Fruit fly (Drosophila melanogaster) whole organism, wandering third instar larva: Measurements from ENCODE around the gene CG17726.

ENCODE experiments used
- Abd-B ChIP-seq: fragments of >200 bp; optimal IDR thresholded peaks from 2 replicates; lab custom pipeline; 2017; ENCODE audit warnings: missing biosample characterization, missing genetic modification characterization
- Dif ChIP-seq: fragments of 200-275, 200-300 bp; sonication (Bioruptor generic); optimal IDR thresholded peaks from 2 replicates; lab custom pipeline; 2018; ENCODE audit warnings: missing biosample characterization, missing genetic modification characterization; ENCODE audit not compliant: partially characterized antibody
- GATAd ChIP-seq: sonication (Bioruptor generic); optimal IDR thresholded peaks from 2 replicates; lab custom pipeline; 2016; ENCODE audit warnings: missing biosample characterization, missing genetic modification characterization
- brk ChIP-seq: fragments of 200-800 bp; sonication (Bioruptor generic); optimal IDR thresholded peaks from 2 replicates; lab custom pipeline; 2016; ENCODE audit warnings: missing biosample characterization, mild to moderate bottlenecking, missing genetic modification characterization
- dl ChIP-seq, 2 experiments: fragments of 175-275, 200-275 bp in 1 of 2; fragments of 200-275 bp in 1 of 2; sonication (Bioruptor generic); optimal IDR thresholded peaks; lab custom pipeline; 2018; ENCODE audit warnings: mild to moderate bottlenecking in 2 of 2, missing biosample characterization in 2 of 2, missing genetic modification characterization in 2 of 2, moderate library complexity in 2 of 2; ENCODE audit not compliant: partially characterized antibody in 2 of 2, insufficient read depth in 1 of 2
- ey ChIP-seq: fragments of 200-800 bp; sonication (Bioruptor generic); optimal IDR thresholded peaks from 2 replicates; lab custom pipeline; 2016; ENCODE audit warnings: missing biosample characterization, missing genetic modification characterization
- fru ChIP-seq: fragments of 200-800 bp; sonication (Bioruptor generic); optimal IDR thresholded peaks from 3 replicates; lab custom pipeline; 2016; ENCODE audit warnings: missing biosample characterization, mild to moderate bottlenecking, missing genetic modification characterization
- jim ChIP-seq: fragments of 175-275, 200-325 bp; sonication (Bioruptor generic); optimal IDR thresholded peaks from 2 replicates; lab custom pipeline; 2016; ENCODE audit warnings: missing biosample characterization, mild to moderate bottlenecking, missing genetic modification characterization
- lola ChIP-seq: fragments of >200 bp; optimal IDR thresholded peaks from 2 replicates; lab custom pipeline; 2017; ENCODE audit warnings: missing biosample characterization, missing genetic modification characterization
- psq ChIP-seq: fragments of 200-800 bp; sonication (Bioruptor generic); optimal IDR thresholded peaks from 3 replicates; lab custom pipeline; 2017; ENCODE audit warnings: missing biosample characterization, mild to moderate bottlenecking, missing genetic modification characterization, moderate library complexity
- usp ChIP-seq: fragments of >200 bp; optimal IDR thresholded peaks from 2 replicates; lab custom pipeline; 2017; ENCODE audit warnings: missing biosample characterization, missing genetic modification characterization

- TF ChIP-seq brk (GFP tag; lab: Kevin White, UChicago), result no peak
- no peak for TF ChIP-seq Abd-B (GFP tag; lab: Kevin White, UChicago)
- TF ChIP-seq ey (GFP tag; lab: Kevin White, UChicago), result no peak
- no peak for TF ChIP-seq dl (GFP tag; optimal IDR thresholded peaks at IDR 0.05; lab: Kevin White, UChicago; ENCODE audit: insufficient read depth in 1 of 2, partially characterized antibody in 2 of 2)
- TF ChIP-seq Dif (GFP tag; lab: Kevin White, UChicago), result no peak
- no peak for TF ChIP-seq jim
- TF ChIP-seq psq, result no peak
- no peak for TF ChIP-seq usp (GFP tag; lab: Kevin White, UChicago)
- TF ChIP-seq fru (GFP tag; lab: Kevin White, UChicago), result no peak
- no peak for TF ChIP-seq lola (GFP tag; lab: Kevin White, UChicago)
- TF ChIP-seq GATAd (GFP tag; lab: Kevin White, UChicago), result no peak
Measured at dm6 chr3R:11177579-11177978, 49.0 kb upstream of the CG17726 start.
